Worm (Caenorhabditis elegans) whole organism, L4/young adult: ENCODE measurements around the gene Y39A1A.3.

Experiments used
- W03F9.2 ChIP-seq: fragments of 150-350 bp; optimal IDR thresholded peaks from 2 replicates; lab custom pipeline; 2014; ENCODE audit warnings: missing biosample characterization, missing genetic modification characterization
- dao-5 ChIP-seq: sonication (generic microtip); optimal IDR thresholded peaks from 2 replicates; lab custom pipeline; 2016; ENCODE audit warnings: missing genotype, missing genetic modification characterization, moderate library complexity, missing compliant biosample characterization
- him-1 ChIP-seq: sonication (generic microtip); optimal IDR thresholded peaks from 2 replicates; lab custom pipeline; 2016; ENCODE audit warnings: missing genotype, missing genetic modification reagents, missing genetic modification characterization, missing compliant biosample characterization

DNA sequence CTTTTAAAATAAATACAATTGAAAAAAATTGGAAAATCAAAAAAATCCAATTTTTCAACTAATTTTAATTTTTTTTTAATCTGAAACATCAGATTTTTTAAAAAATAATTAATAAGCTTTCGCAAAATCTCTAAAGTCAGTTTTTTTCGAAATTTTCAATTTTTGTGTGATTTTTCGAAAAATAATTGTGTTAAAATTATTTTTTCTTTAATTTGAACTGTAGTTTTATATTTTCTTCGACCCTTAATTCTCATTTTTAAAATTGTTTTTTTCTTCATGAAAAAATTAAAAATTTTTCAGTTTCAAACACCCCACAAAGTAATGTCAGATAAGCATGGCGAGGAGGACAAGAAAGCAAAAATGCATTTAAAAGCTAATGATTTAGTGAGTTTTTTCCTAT, 8.8 kb upstream of the Y39A1A.3 start, which contains the start of gene rabx-5:
- TF ChIP-seq him-1 (tag; lab: Kevin White, UChicago) (no peak), W03F9.2 (tag; lab: Kevin White, UChicago) (no peak), dao-5 (tag; lab: Kevin White, UChicago) (no peak)
